Worm (Caenorhabditis elegans) whole organism, L4 larva: ENCODE data around the gene nhr-182.

Experiments
- D1046.2 ChIP-seq: fragments of 200-800 bp; sonication (Bioruptor generic); IDR thresholded peaks from 2 replicates; pipeline ENCODE4 v1.3.6; 2022; ENCODE audit warnings: missing genetic modification characterization, missing compliant biosample characterization
- F49E8.2 ChIP-seq: sonication (generic microtip); optimal IDR thresholded peaks from 2 replicates; lab custom pipeline; 2016; ENCODE audit warnings: missing compliant biosample characterization, mild to moderate bottlenecking, missing genetic modification characterization, borderline replicate concordance
- R02D3.7 ChIP-seq: fragments of 150-350 bp; sonication (generic microtip); optimal IDR thresholded peaks from 3 replicates; lab custom pipeline; 2014; ENCODE audit warnings: missing biosample characterization, missing genetic modification characterization
- T20F7.1 ChIP-seq: fragments of 200-800 bp; sonication (Bioruptor generic); optimal IDR thresholded peaks from 2 replicates; lab custom pipeline; 2018; ENCODE audit warnings: mild to moderate bottlenecking, missing genetic modification characterization, missing compliant biosample characterization
- Y105C5A.15 ChIP-seq: fragments of 200-800 bp; sonication (Bioruptor generic); IDR thresholded peaks from 2 replicates; pipeline ENCODE4 v1.3.6; 2022; ENCODE audit warnings: missing genetic modification characterization, missing compliant biosample characterization
- Y75B8A.6 ChIP-seq: fragments of 200-800 bp; sonication (Bioruptor generic); IDR thresholded peaks from 2 replicates; pipeline ENCODE4 v1.3.6; 2022; ENCODE audit warnings: missing genetic modification reagents, missing genetic modification characterization, missing compliant biosample characterization
- ZK546.5 ChIP-seq, 2 experiments: sonication (generic microtip); optimal IDR thresholded peaks; 2 replicates each; lab custom pipeline; 2017; ENCODE audit warnings: missing biosample characterization in 2 of 2, missing genetic modification characterization in 2 of 2
- aha-1 ChIP-seq: fragments of 150-350 bp; peaks from one replicate; lab custom pipeline; 2014; ENCODE audit warnings: missing biosample characterization, missing genetic modification characterization
- aly-2 ChIP-seq: sonication (generic microtip); optimal IDR thresholded peaks from 2 replicates; lab custom pipeline; 2018; ENCODE audit warnings: missing biosample characterization, missing genetic modification characterization
- ama-1 ChIP-seq: fragments of 150-350 bp; optimal IDR thresholded peaks from 2 replicates; lab custom pipeline; 2014; ENCODE audit warnings: inconsistent platforms, mixed read lengths
- arid-1 ChIP-seq: fragments of 200-800 bp; sonication (Bioruptor generic); conservative IDR thresholded peaks from 2 replicates; pipeline ENCODE4 v1.3.6; 2022; ENCODE audit warnings: missing genetic modification reagents, missing genetic modification characterization, missing compliant biosample characterization
- attf-4 ChIP-seq: sonication (generic microtip); optimal IDR thresholded peaks from 3 replicates; lab custom pipeline; 2017; ENCODE audit warnings: missing biosample characterization, missing genetic modification characterization
- ceh-20 ChIP-seq: fragments of 200-800 bp; sonication (Bioruptor generic); IDR thresholded peaks from 2 replicates; pipeline ENCODE4 v1.3.6; 2022; ENCODE audit warnings: missing genetic modification reagents, missing genetic modification characterization, missing compliant biosample characterization
- ceh-28 ChIP-seq: fragments of 150-350 bp; optimal IDR thresholded peaks from 2 replicates; lab custom pipeline; 2014; ENCODE audit warnings: missing biosample characterization, missing genetic modification reagents, missing genetic modification characterization
- ceh-32 ChIP-seq: sonication (generic microtip); optimal IDR thresholded peaks from 2 replicates; lab custom pipeline; 2016; ENCODE audit warnings: mild to moderate bottlenecking, missing genetic modification characterization, missing compliant biosample characterization; ENCODE audit not compliant: poor library complexity
- daf-12 ChIP-seq: fragments of 150-350 bp; optimal IDR thresholded peaks from 2 replicates; lab custom pipeline; 2014; ENCODE audit warnings: missing biosample characterization, missing genetic modification reagents, missing genetic modification characterization
- daf-19 ChIP-seq: fragments of 200-800 bp; sonication (Bioruptor generic); conservative IDR thresholded peaks from 2 replicates; pipeline ENCODE4 v1.3.6; 2022; ENCODE audit warnings: missing genetic modification characterization, missing compliant biosample characterization
- daf-8 ChIP-seq: fragments of 200-800 bp; sonication (Bioruptor generic); IDR thresholded peaks from 2 replicates; pipeline ENCODE4 v1.3.6; 2022; ENCODE audit warnings: missing genetic modification characterization, missing compliant biosample characterization
- dmd-6 ChIP-seq: fragments of 200-800 bp; sonication (Bioruptor generic); IDR thresholded peaks from 2 replicates; pipeline ENCODE4 v1.3.6; 2022; ENCODE audit warnings: missing genetic modification reagents, missing genetic modification characterization, missing compliant biosample characterization
- dmd-8 ChIP-seq: fragments of 200-800 bp; sonication (Bioruptor generic); IDR thresholded peaks from 2 replicates; pipeline ENCODE4 v1.3.6; 2022; ENCODE audit warnings: missing genetic modification characterization, missing compliant biosample characterization
- dpl-1 ChIP-seq: fragments of 150-350 bp; optimal IDR thresholded peaks from 2 replicates; lab custom pipeline; 2014; ENCODE audit warnings: missing biosample characterization, missing genetic modification reagents, missing genetic modification characterization
- duxl-1 ChIP-seq: sonication (generic microtip); optimal IDR thresholded peaks from 2 replicates; lab custom pipeline; 2016; ENCODE audit warnings: mild to moderate bottlenecking, missing genetic modification characterization, moderate library complexity, missing compliant biosample characterization; ENCODE audit not compliant: poor library complexity
- egl-27 ChIP-seq: sonication (generic microtip); optimal IDR thresholded peaks from 3 replicates; lab custom pipeline; 2017; ENCODE audit warnings: missing biosample characterization, missing genetic modification reagents, missing genetic modification characterization
- egl-43 ChIP-seq: fragments of 200-800 bp; sonication (Bioruptor generic); IDR thresholded peaks from 2 replicates; pipeline ENCODE4 v1.3.6; 2022; ENCODE audit warnings: missing genetic modification reagents, missing genetic modification characterization, missing compliant biosample characterization
- gei-8 ChIP-seq: fragments of 200-800 bp; sonication (Bioruptor generic); optimal IDR thresholded peaks from 2 replicates; lab custom pipeline; 2018; ENCODE audit warnings: mild to moderate bottlenecking, missing genetic modification characterization, missing compliant biosample characterization
- hlh-30 ChIP-seq: sonication (generic microtip); optimal IDR thresholded peaks from 2 replicates; lab custom pipeline; 2017; ENCODE audit warnings: antibody characterized with exemption, mild to moderate bottlenecking, missing genetic modification characterization, missing compliant biosample characterization; ENCODE audit not compliant: insufficient read depth
- hmg-1.1 ChIP-seq: fragments of 200-800 bp; sonication (Bioruptor generic); IDR thresholded peaks from 2 replicates; pipeline ENCODE4 v1.3.6; 2022; ENCODE audit warnings: missing genetic modification reagents, missing genetic modification characterization, missing compliant biosample characterization
- lin-1 ChIP-seq: fragments of 200-800 bp; sonication (Bioruptor generic); IDR thresholded peaks from 2 replicates; pipeline ENCODE4 v1.3.6; 2022; ENCODE audit warnings: missing genetic modification reagents, missing genetic modification characterization, missing compliant biosample characterization
- lin-39 ChIP-seq: fragments of 150-350 bp; optimal IDR thresholded peaks from 2 replicates; lab custom pipeline; 2014; ENCODE audit warnings: missing biosample characterization, missing genetic modification reagents, missing genetic modification characterization
- lsy-2 ChIP-seq, 2 experiments: fragments of 150-350 bp in 1 of 2; sonication (generic microtip) in 1 of 2; optimal IDR thresholded peaks; 2 replicates each; lab custom pipeline; 2014 to 2017; ENCODE audit warnings: missing biosample characterization in 2 of 2, missing genetic modification characterization in 2 of 2
- madf-5 ChIP-seq, 2 experiments: fragments of 200-800 bp; sonication (Bioruptor generic); IDR thresholded peaks; 2 replicates each; pipeline ENCODE4 v1.3.6; 2022; ENCODE audit warnings: missing compliant biosample characterization in 2 of 2, missing genetic modification characterization in 2 of 2
- mdl-1 ChIP-seq, 2 experiments: fragments of 150-350 bp in 1 of 2; sonication (generic microtip) in 1 of 2; optimal IDR thresholded peaks; 2 replicates each; lab custom pipeline; 2014 to 2017; ENCODE audit warnings: missing biosample characterization in 2 of 2, missing genetic modification characterization in 2 of 2
- mdt-29 ChIP-seq: fragments of 200-800 bp; sonication (Bioruptor generic); IDR thresholded peaks from 2 replicates; pipeline ENCODE4 v1.3.6; 2022; ENCODE audit warnings: missing genetic modification reagents, missing genetic modification characterization, missing compliant biosample characterization
- mes-2 ChIP-seq: sonication (generic microtip); optimal IDR thresholded peaks from 2 replicates; lab custom pipeline; 2016; ENCODE audit warnings: missing genotype, mild to moderate bottlenecking, missing genetic modification characterization, missing compliant biosample characterization; ENCODE audit not compliant: poor library complexity, severe bottlenecking
- mxl-2 ChIP-seq: fragments of 200-800 bp; sonication (Bioruptor generic); conservative IDR thresholded peaks from 2 replicates; pipeline ENCODE4 v1.3.6; 2022; ENCODE audit warnings: missing genetic modification reagents, missing genetic modification characterization, missing compliant biosample characterization
- mxl-3 ChIP-seq: fragments of 200-800 bp; sonication (Bioruptor generic); optimal IDR thresholded peaks from 2 replicates; lab custom pipeline; 2018; ENCODE audit warnings: mild to moderate bottlenecking, missing genetic modification characterization, missing compliant biosample characterization
- nhr-102 ChIP-seq: sonication (generic microtip); optimal IDR thresholded peaks from 2 replicates; lab custom pipeline; 2016; ENCODE audit warnings: mild to moderate bottlenecking, missing genetic modification characterization, moderate library complexity, missing compliant biosample characterization
- nhr-111 ChIP-seq: fragments of 200-800 bp; sonication (Bioruptor generic); optimal IDR thresholded peaks from 2 replicates; lab custom pipeline; 2018; ENCODE audit warnings: mild to moderate bottlenecking, missing genetic modification characterization, missing compliant biosample characterization
- nhr-237 ChIP-seq: sonication (generic microtip); optimal IDR thresholded peaks from 2 replicates; lab custom pipeline; 2017; ENCODE audit warnings: missing biosample characterization, missing genetic modification characterization
- nhr-28 ChIP-seq: fragments of 150-350 bp; optimal IDR thresholded peaks from 2 replicates; lab custom pipeline; 2014; ENCODE audit warnings: missing biosample characterization, missing genetic modification characterization
- nhr-42 ChIP-seq: fragments of 200-800 bp; sonication (Bioruptor generic); IDR thresholded peaks from 2 replicates; pipeline ENCODE4 v1.3.6; 2022; ENCODE audit warnings: missing genetic modification characterization, missing compliant biosample characterization
- pha-4 ChIP-seq, 2 experiments: fragments of 150-350 bp in 1 of 2; fragments of 200-800 bp in 1 of 2; sonication (Bioruptor generic) in 1 of 2; IDR thresholded peaks in 1 of 2; optimal IDR thresholded peaks in 1 of 2; 2 replicates each; pipeline versions ENCODE4 v1.3.6 to Lab custom; 2014 to 2022; ENCODE audit warnings: missing genetic modification characterization in 2 of 2, missing genetic modification reagents in 2 of 2, missing biosample characterization in 1 of 2, missing compliant biosample characterization in 1 of 2
- pqm-1 ChIP-seq: sonication (generic microtip); optimal IDR thresholded peaks from 2 replicates; lab custom pipeline; 2017; ENCODE audit warnings: missing biosample characterization, missing genetic modification characterization
- saeg-2 ChIP-seq: fragments of 200-800 bp; sonication (Bioruptor generic); IDR thresholded peaks from 2 replicates; pipeline ENCODE4 v1.3.6; 2022; ENCODE audit warnings: missing genetic modification reagents, missing genetic modification characterization, missing compliant biosample characterization
- set-16 ChIP-seq: fragments of 200-800 bp; sonication (Bioruptor generic); IDR thresholded peaks from 2 replicates; pipeline ENCODE4 v1.3.6; 2022; ENCODE audit warnings: missing genetic modification reagents, missing genetic modification characterization, missing compliant biosample characterization
- snpc-4 ChIP-seq: fragments of 150-350 bp; optimal IDR thresholded peaks from 2 replicates; lab custom pipeline; 2014; ENCODE audit warnings: missing biosample characterization, missing genetic modification characterization
- spr-1 ChIP-seq: sonication (generic microtip); optimal IDR thresholded peaks from 2 replicates; lab custom pipeline; 2016; ENCODE audit warnings: mild to moderate bottlenecking, missing genetic modification characterization, missing compliant biosample characterization
- tra-1 ChIP-seq: fragments of 200-800 bp; sonication (Bioruptor generic); IDR thresholded peaks from 2 replicates; pipeline ENCODE4 v1.3.6; 2022; ENCODE audit warnings: missing genetic modification reagents, missing genetic modification characterization, missing compliant biosample characterization
- unc-130 ChIP-seq: sonication (generic microtip); optimal IDR thresholded peaks from 2 replicates; lab custom pipeline; 2016; ENCODE audit warnings: missing genetic modification reagents, missing genetic modification characterization, missing compliant biosample characterization
- unc-62 ChIP-seq, 3 experiments: fragments of 150-350 bp in 1 of 3; sonication (generic microtip); optimal IDR thresholded peaks in 2 of 3; peaks in 1 of 3; 1 replicate in 1 of 3; 2 replicates in 2 of 3; lab custom pipeline; 2014 to 2017; ENCODE audit warnings: missing biosample characterization in 3 of 3, missing genetic modification characterization in 3 of 3, missing genetic modification reagents in 3 of 3, missing genotype in 1 of 3
- vab-7 ChIP-seq: fragments of 200-800 bp; sonication (Bioruptor generic); IDR thresholded peaks from 2 replicates; pipeline ENCODE4 v1.3.6; 2022; ENCODE audit warnings: missing genetic modification reagents, missing genetic modification characterization, missing compliant biosample characterization

Gene nhr-182

DNA sequence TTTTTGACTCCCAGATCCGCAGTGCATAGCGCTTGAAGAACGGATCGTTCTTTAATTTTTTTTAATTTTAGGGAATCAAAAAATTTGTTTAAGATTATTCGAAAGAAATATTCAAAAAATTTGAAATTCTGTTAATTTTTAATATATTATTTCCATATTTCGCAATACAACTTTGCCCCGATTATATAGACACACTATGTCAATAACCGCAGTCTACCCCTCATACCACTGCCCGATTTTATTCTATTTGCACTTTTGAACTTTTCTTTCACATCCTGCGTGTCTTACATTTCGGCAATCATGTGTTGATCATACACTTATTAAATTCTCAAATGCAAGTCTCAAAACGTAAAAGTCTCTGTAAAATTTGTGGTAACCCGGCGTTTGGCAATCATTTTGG is 40.9 kb downstream of the nhr-182 start, which contains the start of gene nhr-56 (continued):
- 0 out of 2 replicates have a peak, but pooled peaks have one; percentile 16 for TF ChIP-seq pha-4 (GFP tag; IDR thresholded peaks at IDR 0.05; lab: Robert Waterston, UW)
- peak; percentile 75 for TF ChIP-seq pha-4 (tag; optimal IDR thresholded peaks at IDR 0.05; lab: Kevin White, UChicago)
- no peak for TF ChIP-seq aha-1 (tag; lab: Kevin White, UChicago)
- no peak for TF ChIP-seq nhr-237 (tag; lab: Kevin White, UChicago)
- TF ChIP-seq mxl-3 (GFP tag; lab: Kevin White, UChicago) = peak; percentile 49
- TF ChIP-seq aly-2 = no peak
- TF ChIP-seq attf-4 = no peak
- no peak for TF ChIP-seq egl-27 (tag; lab: Kevin White, UChicago)
- TF ChIP-seq gei-8 (GFP tag; lab: Kevin White, UChicago) = no peak
- no peak for TF ChIP-seq dmd-8 (GFP tag; lab: Robert Waterston, UW)
- TF ChIP-seq pqm-1 (tag; lab: Kevin White, UChicago) = peak; percentile 55
- peak; percentile 60 for TF ChIP-seq mes-2 (tag; lab: Kevin White, UChicago)
- TF ChIP-seq daf-12 (tag; lab: Kevin White, UChicago) = no peak
- TF ChIP-seq dmd-6 (GFP tag; lab: Robert Waterston, UW) = peak; percentile 74
- TF ChIP-seq T20F7.1 = no peak
- TF ChIP-seq mdl-1 (tag; optimal IDR thresholded peaks at IDR 0.05; lab: Kevin White, UChicago) = peak in 1 of 2 experiments; percentile 49
- TF ChIP-seq unc-62 (GFP tag; optimal IDR thresholded peaks at IDR 0.05 in 1 of 2; lab: Kevin White, UChicago) = no peak
- TF ChIP-seq unc-62 (tag; optimal IDR thresholded peaks at IDR 0.05; lab: Kevin White, UChicago) = no peak
- no peak for TF ChIP-seq dpl-1
- TF ChIP-seq nhr-111 (GFP tag; lab: Kevin White, UChicago) = no peak
- no peak for TF ChIP-seq nhr-42 (GFP tag; lab: Robert Waterston, UW)
- TF ChIP-seq madf-5 (GFP tag; IDR thresholded peaks at IDR 0.05; lab: Robert Waterston, UW) = no peak
- TF ChIP-seq nhr-28 (tag; lab: Kevin White, UChicago) = peak; percentile 81
- no peak for TF ChIP-seq ceh-32 (tag; lab: Kevin White, UChicago)
- no peak for TF ChIP-seq F49E8.2
- TF ChIP-seq duxl-1 (tag; lab: Kevin White, UChicago) = peak; percentile 38
- TF ChIP-seq arid-1 (GFP tag; lab: Robert Waterston, UW) = no peak
- TF ChIP-seq mdt-29 (GFP tag; lab: Robert Waterston, UW) = no peak
- peak; percentile 86 for TF ChIP-seq hlh-30 (tag; lab: Kevin White, UChicago)
- no peak for TF ChIP-seq spr-1 (tag; lab: Kevin White, UChicago)
- no peak for TF ChIP-seq Y105C5A.15 (GFP tag; lab: Robert Waterston, UW)
- peak in 1 of 2 experiments; percentile 58 for TF ChIP-seq lsy-2 (tag; optimal IDR thresholded peaks at IDR 0.05; lab: Kevin White, UChicago)
- TF ChIP-seq unc-130 (GFP tag; lab: Kevin White, UChicago) = no peak
- no peak for TF ChIP-seq saeg-2 (GFP tag; lab: Robert Waterston, UW)
- no peak for TF ChIP-seq ZK546.5 (tag; optimal IDR thresholded peaks at IDR 0.05; lab: Kevin White, UChicago)
- TF ChIP-seq daf-19 (GFP tag; lab: Robert Waterston, UW) = no peak
- TF ChIP-seq lin-39 (tag; lab: Kevin White, UChicago) = no peak
- peak; percentile 21 for TF ChIP-seq nhr-102 (tag; lab: Kevin White, UChicago)
- no peak for TF ChIP-seq mxl-2 (GFP tag; lab: Robert Waterston, UW)
- no peak for TF ChIP-seq lin-1 (GFP tag; lab: Robert Waterston, UW)
- TF ChIP-seq tra-1 (GFP tag; lab: Robert Waterston, UW) = no peak
- TF ChIP-seq snpc-4 = no peak
- TF ChIP-seq ceh-20 = no peak
- TF ChIP-seq R02D3.7 = no peak
- TF ChIP-seq egl-43 (GFP tag; lab: Robert Waterston, UW) = no peak
- no peak for TF ChIP-seq daf-8 (GFP tag; lab: Robert Waterston, UW)
- no peak for TF ChIP-seq D1046.2
- TF ChIP-seq vab-7 (GFP tag; lab: Robert Waterston, UW) = no peak
- no peak for TF ChIP-seq ceh-28
- TF ChIP-seq ama-1 = no peak
- no peak for TF ChIP-seq Y75B8A.6 (GFP tag; lab: Robert Waterston, UW)
- TF ChIP-seq set-16 = no peak
- no peak for TF ChIP-seq hmg-1.1
